Worm (Caenorhabditis elegans) whole organism, L3 larva: ENCODE measurements around the gene T05A8.6.

Source experiments
- nfya-1 ChIP-seq: sonication (generic microtip); optimal IDR thresholded peaks from 2 replicates; lab custom pipeline; 2017; ENCODE audit warnings: missing genetic modification characterization, mild to moderate bottlenecking, missing compliant biosample characterization, antibody characterized with exemption, moderate library complexity; ENCODE audit not compliant: insufficient read depth
- nhr-28 ChIP-seq: fragments of 150-350 bp; optimal IDR thresholded peaks from 2 replicates; lab custom pipeline; 2014; ENCODE audit warnings: missing biosample characterization, missing genetic modification characterization

DNA sequence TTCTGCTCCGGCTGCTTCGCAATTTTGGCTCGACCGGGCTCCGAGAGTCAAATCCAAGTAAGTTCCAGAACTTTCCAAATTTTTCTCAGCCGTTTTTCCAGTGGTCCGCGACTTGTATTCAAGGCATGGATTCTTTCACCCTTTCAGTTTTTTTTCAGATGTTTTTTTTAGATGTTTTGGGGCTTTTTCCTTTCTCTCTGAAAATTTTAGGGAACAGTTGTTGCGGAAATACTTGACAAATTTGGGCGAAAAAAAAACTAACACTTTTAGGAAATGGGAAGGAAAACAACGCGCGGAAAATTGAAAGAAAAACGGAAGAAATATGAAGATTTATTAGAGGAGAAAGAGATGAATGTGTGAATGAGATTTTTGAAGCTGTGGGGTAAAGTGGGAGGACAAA is 14.0 kb downstream of the T05A8.6 start, which contains the start of the genes T05A8.11 and nep-2:
- TF ChIP-seq nfya-1: no peak
- TF ChIP-seq nhr-28 (tag; lab: Kevin White, UChicago): no peak
